Comparison of ENCODE assay signal across 1 fruit fly cellular context in the genomic region with DNA sequence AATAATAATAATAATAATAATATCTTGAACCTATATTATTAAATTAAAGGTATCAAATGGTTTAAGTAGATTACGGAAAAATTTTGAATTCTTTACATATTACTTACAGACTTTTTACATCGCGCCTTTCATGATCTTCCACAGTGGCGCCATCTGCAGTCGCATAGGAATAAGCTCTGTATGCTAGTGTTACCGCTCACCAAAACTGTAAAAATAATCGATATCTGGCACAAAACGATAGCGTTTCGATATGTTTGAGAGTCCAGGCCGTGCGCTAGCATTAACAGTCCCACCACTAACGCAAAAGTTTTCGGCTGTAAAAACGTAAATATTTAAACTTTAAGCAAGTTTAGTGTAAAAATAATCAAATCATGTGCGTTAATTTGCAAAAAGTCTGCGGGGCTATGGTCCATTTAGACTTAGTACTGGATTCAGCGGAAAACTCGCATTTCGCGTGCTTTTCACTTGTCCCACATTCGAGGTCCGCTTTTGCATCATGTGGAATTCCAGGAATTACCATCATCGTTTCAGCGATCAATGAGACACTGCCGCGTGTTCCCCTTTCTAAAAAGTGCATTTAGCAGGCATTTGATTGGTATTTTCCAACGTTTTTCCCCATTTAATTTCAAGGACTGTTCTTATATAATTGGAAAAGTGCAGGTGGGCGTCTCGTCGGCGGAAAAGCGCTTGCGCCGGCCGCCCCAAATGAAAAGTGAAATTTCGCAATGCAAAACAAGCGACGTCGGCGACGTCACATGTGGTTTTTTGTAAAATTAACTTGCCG.
TF ChIP-seq lines count a peak whose summit lies in the region.

No protein-coding gene starts in this region.

TF ChIP-seq in whole organism, embryonic, 481 proteins besides CTCF, POLR2A, EP300 and RAD21 (continued from another document and continues in another):
- TF ChIP-seq peb (GFP tag; IDR thresholded peaks at IDR 0.05; lab: Robert Waterston, UW) (no peak), slbo (GFP tag; IDR thresholded peaks at IDR 0.05; lab: Robert Waterston, UW) (peak; percentile 45; the same call in 1 of the 2 replicates), CG11247 (GFP tag; IDR thresholded peaks at IDR 0.05; lab: Robert Waterston, UW) (no peak), nerfin-1 (tag; optimal IDR thresholded peaks at IDR 0.05; lab: Kevin White, UChicago) (peak; percentile 9), phol (tag; optimal IDR thresholded peaks at IDR 0.05; lab: Kevin White, UChicago) (peak; percentile 30), CG30020 (tag; optimal IDR thresholded peaks at IDR 0.05; lab: Kevin White, UChicago) (peak; percentile 0), CG6791 (GFP tag; IDR thresholded peaks at IDR 0.05; lab: Robert Waterston, UW; ENCODE audit: partially characterized antibody) (peak; percentile 91), crc (GFP tag; optimal IDR thresholded peaks at IDR 0.05; lab: Kevin White, UChicago) (no peak), CG17568 (GFP tag; optimal IDR thresholded peaks at IDR 0.05; lab: Kevin White, UChicago) (no peak), CG4404 (GFP tag; IDR thresholded peaks at IDR 0.05; lab: Robert Waterston, UW) (no peak), sna (GFP tag; IDR thresholded peaks at IDR 0.05; lab: Robert Waterston, UW; ENCODE audit: partially characterized antibody) (peak; percentile 80; the same call in 1 of the 2 replicates), Lim3 (GFP tag; IDR thresholded peaks at IDR 0.05; lab: Robert Waterston, UW) (no peak), CG17829 (tag; optimal IDR thresholded peaks at IDR 0.05; lab: Kevin White, UChicago) (peak; percentile 63), tna (GFP tag; IDR thresholded peaks at IDR 0.05; lab: Robert Waterston, UW; ENCODE audit: partially characterized antibody) (peak; percentile 58), da (GFP tag; optimal IDR thresholded peaks at IDR 0.05; lab: Kevin White, UChicago) (no peak), slp2 (GFP tag; optimal IDR thresholded peaks at IDR 0.05; lab: Kevin White, UChicago) (no peak), Tbp (GFP tag; optimal IDR thresholded peaks at IDR 0.05; lab: Kevin White, UChicago) (no peak), Xrp1 (GFP tag; IDR thresholded peaks at IDR 0.05; lab: Robert Waterston, UW) (no peak), Bgb (GFP tag; IDR thresholded peaks at IDR 0.05; lab: Robert Waterston, UW; ENCODE audit: partially characterized antibody) (peak; percentile 97), CG13894 (tag; optimal IDR thresholded peaks at IDR 0.05; lab: Kevin White, UChicago) (peak; percentile 47), p53 (GFP tag; optimal IDR thresholded peaks at IDR 0.05; lab: Kevin White, UChicago) (no peak), CG6683 (GFP tag; optimal IDR thresholded peaks at IDR 0.05; lab: Kevin White, UChicago) (no peak), luna (GFP tag; optimal IDR thresholded peaks at IDR 0.05; lab: Kevin White, UChicago) (no peak), Sry-δ (GFP tag; optimal IDR thresholded peaks at IDR 0.05; lab: Kevin White, UChicago) (peak; percentile 95), Mes4 (GFP tag; optimal IDR thresholded peaks at IDR 0.05; lab: Kevin White, UChicago) (peak; percentile 9), YL-1 (GFP tag; optimal IDR thresholded peaks at IDR 0.05; lab: Kevin White, UChicago) (peak; percentile 52), Usf (GFP tag; optimal IDR thresholded peaks at IDR 0.05; lab: Kevin White, UChicago) (no peak), NfI (GFP tag; optimal IDR thresholded peaks at IDR 0.05; lab: Kevin White, UChicago) (peak; percentile 42), CG15479 (GFP tag; optimal IDR thresholded peaks at IDR 0.05; lab: Kevin White, UChicago) (no peak), br (optimal IDR thresholded peaks at IDR 0.05; lab: Kevin White, UChicago) (no peak), ara (GFP tag; IDR thresholded peaks at IDR 0.05; lab: Robert Waterston, UW) (no peak), CG2678 (tag; optimal IDR thresholded peaks at IDR 0.05; lab: Kevin White, UChicago) (peak; percentile 5), CG12219 (GFP tag; optimal IDR thresholded peaks at IDR 0.05; lab: Kevin White, UChicago) (no peak), dpn (GFP tag; optimal IDR thresholded peaks at IDR 0.05; lab: Kevin White, UChicago) (peak; percentile 34 to 56), pan (optimal IDR thresholded peaks at IDR 0.05; lab: Kevin White, UChicago) (no peak), pan (GFP tag; optimal IDR thresholded peaks at IDR 0.05 in 1 of 2, IDR thresholded peaks at IDR 0.05 in 1 of 2) (no peak), Meics (GFP tag; optimal IDR thresholded peaks at IDR 0.05; lab: Kevin White, UChicago) (no peak), D19A (tag; optimal IDR thresholded peaks at IDR 0.05; lab: Kevin White, UChicago) (peak; percentile 15), Dip3 (GFP tag; optimal IDR thresholded peaks at IDR 0.05; lab: Kevin White, UChicago) (peak; percentile 2), fd102C (GFP tag; optimal IDR thresholded peaks at IDR 0.05; lab: Kevin White, UChicago) (no peak), CG11504 (tag; optimal IDR thresholded peaks at IDR 0.05; lab: Kevin White, UChicago) (peak; percentile 41), row (GFP tag; IDR thresholded peaks at IDR 0.05; lab: Robert Waterston, UW) (no peak; the same call in 2 of the 3 replicates), pnt (GFP tag; optimal IDR thresholded peaks at IDR 0.05; lab: Kevin White, UChicago) (no peak), CG10654 (GFP tag; optimal IDR thresholded peaks at IDR 0.05; lab: Kevin White, UChicago) (no peak), Elba2 (GFP tag; optimal IDR thresholded peaks at IDR 0.05; lab: Kevin White, UChicago) (no peak), CG16815 (GFP tag; optimal IDR thresholded peaks at IDR 0.05; lab: Kevin White, UChicago) (no peak), CG11695 (GFP tag; IDR thresholded peaks at IDR 0.05; lab: Robert Waterston, UW) (no peak), hbn (GFP tag; IDR thresholded peaks at IDR 0.05; lab: Robert Waterston, UW; ENCODE audit: partially characterized antibody) (peak; percentile 93), CG32767 (GFP tag; IDR thresholded peaks at IDR 0.05; lab: Robert Waterston, UW) (0 out of 2 replicates have a peak, but pooled peaks have one; percentile 19), Lpt (GFP tag; optimal IDR thresholded peaks at IDR 0.05; lab: Kevin White, UChicago) (no peak), HmgD (GFP tag; optimal IDR thresholded peaks at IDR 0.05; lab: Kevin White, UChicago) (no peak), Hand (GFP tag; optimal IDR thresholded peaks at IDR 0.05; lab: Kevin White, UChicago) (no peak), CG1603 (tag; optimal IDR thresholded peaks at IDR 0.05; lab: Kevin White, UChicago) (peak; percentile 74), Sox100B (GFP tag; optimal IDR thresholded peaks at IDR 0.05; lab: Kevin White, UChicago) (no peak), Opbp (GFP tag; IDR thresholded peaks at IDR 0.05; lab: Robert Waterston, UW; ENCODE audit: partially characterized antibody) (peak; percentile 94), CG12744 (GFP tag; optimal IDR thresholded peaks at IDR 0.05; lab: Kevin White, UChicago) (no peak), pzg (GFP tag; optimal IDR thresholded peaks at IDR 0.05; lab: Kevin White, UChicago) (peak; percentile 95), cad (GFP tag; optimal IDR thresholded peaks at IDR 0.05; lab: Kevin White, UChicago) (no peak), bbx (GFP tag; IDR thresholded peaks at IDR 0.05; lab: Robert Waterston, UW; ENCODE audit: partially characterized antibody) (peak; percentile 90), CG14014 (GFP tag; IDR thresholded peaks at IDR 0.05; lab: Robert Waterston, UW) (no peak; the same call in 1 of the 2 replicates), Med (GFP tag; lab: Kevin White, UChicago) (peak; percentile 93), CG9797 (GFP tag; optimal IDR thresholded peaks at IDR 0.05; lab: Kevin White, UChicago) (peak; percentile 79), zen (tag; optimal IDR thresholded peaks at IDR 0.05; lab: Kevin White, UChicago) (no peak), Dref (GFP tag; IDR thresholded peaks at IDR 0.05; lab: Robert Waterston, UW) (peak; percentile 90), CG13624 (GFP tag; optimal IDR thresholded peaks at IDR 0.05; lab: Kevin White, UChicago) (peak; percentile 24), gce (GFP tag; IDR thresholded peaks at IDR 0.05; lab: Robert Waterston, UW) (no peak), twi (tag; optimal IDR thresholded peaks at IDR 0.05; lab: Kevin White, UChicago) (no peak), CG6654 (GFP tag; optimal IDR thresholded peaks at IDR 0.05; lab: Kevin White, UChicago) (no peak), CG2875 (GFP tag; optimal IDR thresholded peaks at IDR 0.05; lab: Kevin White, UChicago) (no peak), Poxn (GFP tag; IDR thresholded peaks at IDR 0.05; lab: Robert Waterston, UW) (no peak), zf30C (GFP tag; optimal IDR thresholded peaks at IDR 0.05; lab: Kevin White, UChicago) (no peak), Hr39 (optimal IDR thresholded peaks at IDR 0.05; lab: Kevin White, UChicago) (no peak), Hey (tag; optimal IDR thresholded peaks at IDR 0.05; lab: Kevin White, UChicago) (no peak), CG2129 (GFP tag; IDR thresholded peaks at IDR 0.05; lab: Robert Waterston, UW; ENCODE audit: partially characterized antibody) (peak; percentile 62), Blimp-1 (GFP tag; optimal IDR thresholded peaks at IDR 0.05; lab: Kevin White, UChicago) (peak; percentile 57), Nf-YA (GFP tag; IDR thresholded peaks at IDR 0.05; lab: Robert Waterston, UW) (no peak), CG3726 (GFP tag; IDR thresholded peaks at IDR 0.05; lab: Robert Waterston, UW) (no peak), CG10543 (GFP tag; optimal IDR thresholded peaks at IDR 0.05; lab: Kevin White, UChicago) (no peak), klu (GFP tag; IDR thresholded peaks at IDR 0.05; lab: Robert Waterston, UW) (no peak), NC2β (GFP tag; optimal IDR thresholded peaks at IDR 0.05; lab: Kevin White, UChicago) (peak; percentile 25), usp (GFP tag; optimal IDR thresholded peaks at IDR 0.05; lab: Kevin White, UChicago) (no peak), dysf (GFP tag; IDR thresholded peaks at IDR 0.05; lab: Robert Waterston, UW) (no peak), caup (GFP tag; optimal IDR thresholded peaks at IDR 0.05; lab: Kevin White, UChicago; ENCODE audit: severe bottlenecking) (peak; percentile 11), CG15073 (GFP tag; optimal IDR thresholded peaks at IDR 0.05; lab: Kevin White, UChicago) (no peak), bigmax (GFP tag; optimal IDR thresholded peaks at IDR 0.05; lab: Kevin White, UChicago) (no peak), so (GFP tag; IDR thresholded peaks at IDR 0.05; lab: Robert Waterston, UW) (no peak), amos (GFP tag; IDR thresholded peaks at IDR 0.05; lab: Robert Waterston, UW; ENCODE audit: partially characterized antibody) (peak; percentile 95; the same call in 1 of the 2 replicates), chif (GFP tag; optimal IDR thresholded peaks at IDR 0.05; lab: Kevin White, UChicago) (peak in 1 of 2 experiments; percentile 14), CG43689 (GFP tag; IDR thresholded peaks at IDR 0.05; lab: Robert Waterston, UW) (no peak), vnd (GFP tag; IDR thresholded peaks at IDR 0.05; lab: Robert Waterston, UW; ENCODE audit: partially characterized antibody) (peak; percentile 76), lab (GFP tag; optimal IDR thresholded peaks at IDR 0.05; lab: Kevin White, UChicago) (peak; percentile 32), CG13424 (tag; optimal IDR thresholded peaks at IDR 0.05; lab: Kevin White, UChicago) (peak; percentile 31), CG9437 (GFP tag; optimal IDR thresholded peaks at IDR 0.05; lab: Kevin White, UChicago) (no peak), CG8388 (GFP tag; optimal IDR thresholded peaks at IDR 0.05; lab: Kevin White, UChicago) (no peak), E2f1 (GFP tag; IDR thresholded peaks at IDR 0.05; lab: Robert Waterston, UW) (peak; percentile 21; the same call in 1 of the 2 replicates), Hr3 (GFP tag; optimal IDR thresholded peaks at IDR 0.05; lab: Kevin White, UChicago) (peak; percentile 6), crp (GFP tag; optimal IDR thresholded peaks at IDR 0.05; lab: Kevin White, UChicago) (no peak), Eip74EF (GFP tag; optimal IDR thresholded peaks at IDR 0.05; lab: Kevin White, UChicago) (no peak), fd64A (GFP tag; optimal IDR thresholded peaks at IDR 0.05; lab: Kevin White, UChicago) (no peak), CG1024 (GFP tag; IDR thresholded peaks at IDR 0.05; lab: Robert Waterston, UW) (no peak), Doc2 (GFP tag; IDR thresholded peaks at IDR 0.05; lab: Robert Waterston, UW) (no peak), h (optimal IDR thresholded peaks at IDR 0.05; lab: Kevin White, UChicago) (no peak), crol (GFP tag; IDR thresholded peaks at IDR 0.05; lab: Robert Waterston, UW) (no peak), CG8089 (GFP tag; optimal IDR thresholded peaks at IDR 0.05; lab: Kevin White, UChicago) (no peak), Hmr (GFP tag; optimal IDR thresholded peaks at IDR 0.05; lab: Kevin White, UChicago) (peak; percentile 62), Ssrp (tag; optimal IDR thresholded peaks at IDR 0.05; lab: Kevin White, UChicago) (no peak), CG31224 (GFP tag; IDR thresholded peaks at IDR 0.05; lab: Robert Waterston, UW) (no peak), Scr (GFP tag; IDR thresholded peaks at IDR 0.05; lab: Robert Waterston, UW; ENCODE audit: partially characterized antibody) (peak; percentile 83), jigr1 (GFP tag; IDR thresholded peaks at IDR 0.05; lab: Robert Waterston, UW) (no peak), B-H2 (GFP tag; optimal IDR thresholded peaks at IDR 0.05; lab: Kevin White, UChicago) (peak; percentile 33), Myb (GFP tag; optimal IDR thresholded peaks at IDR 0.05; lab: Kevin White, UChicago) (peak; percentile 84), wek (GFP tag; optimal IDR thresholded peaks at IDR 0.05; lab: Kevin White, UChicago) (no peak), cwo (GFP tag; optimal IDR thresholded peaks at IDR 0.05; lab: Kevin White, UChicago) (no peak), Trl (optimal IDR thresholded peaks at IDR 0.05; lab: Kevin White, UChicago) (no peak), Trl (GFP tag; optimal IDR thresholded peaks at IDR 0.05; lab: Kevin White, UChicago) (no peak), CG11093 (GFP tag; IDR thresholded peaks at IDR 0.05; lab: Robert Waterston, UW) (no peak), Lhr (GFP tag; optimal IDR thresholded peaks at IDR 0.05; lab: Kevin White, UChicago) (peak; percentile 91), H2.0 (GFP tag; IDR thresholded peaks at IDR 0.05; lab: Robert Waterston, UW) (no peak), pfk (GFP tag; optimal IDR thresholded peaks at IDR 0.05; lab: Kevin White, UChicago) (no peak), gsb (GFP tag; IDR thresholded peaks at IDR 0.05; lab: Robert Waterston, UW) (no peak), CG6854 (GFP tag; optimal IDR thresholded peaks at IDR 0.05; lab: Kevin White, UChicago) (no peak), CG8765 (GFP tag; IDR thresholded peaks at IDR 0.05; lab: Robert Waterston, UW) (no peak), bowl (GFP tag; IDR thresholded peaks at IDR 0.05; lab: Robert Waterston, UW) (no peak), dmrt11E (tag; optimal IDR thresholded peaks at IDR 0.05; lab: Kevin White, UChicago) (no peak), CG12769 (tag; optimal IDR thresholded peaks at IDR 0.05; lab: Kevin White, UChicago) (peak; percentile 45)
